Worm (Caenorhabditis elegans) whole organism, dauer: ENCODE data around the gene pde-12.

Experiments
- unc-62 ChIP-seq: sonication (generic microtip); optimal IDR thresholded peaks from 2 replicates; lab custom pipeline; 2017; ENCODE audit warnings: missing biosample characterization, missing genetic modification reagents, missing genetic modification characterization

The pde-12 gene

ce11 chrIII:10848858-10849257 is 4.0 kb upstream of the pde-12 start, which contains the start of the genes fbxb-85 and hex-3:
Gene fbxb-85 (minus strand): TSS chrIII:10848963.
Gene hex-3 (plus strand): TSS chrIII:10849222.
- no peak for TF ChIP-seq unc-62 (GFP tag; lab: Kevin White, UChicago)

DNA sequence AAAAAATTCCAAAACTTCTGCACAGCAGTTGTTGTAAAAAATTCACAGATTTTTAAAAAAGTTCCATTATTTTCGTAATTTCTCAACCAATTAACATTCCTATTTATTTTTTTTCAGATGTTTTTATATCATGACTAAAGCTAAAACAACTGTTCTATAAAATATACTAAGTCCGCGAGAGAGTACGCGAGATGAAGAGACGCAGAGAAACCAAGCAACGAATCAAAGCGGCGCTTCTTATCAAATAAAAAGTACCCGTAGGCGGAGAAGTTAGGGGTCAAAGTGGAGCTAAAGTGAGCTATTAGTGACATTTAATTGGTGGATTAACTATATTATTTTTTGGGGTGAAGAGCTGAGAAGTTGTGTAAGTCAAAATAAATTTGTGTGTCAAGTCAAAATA is 12.2 kb downstream of the pde-12 start, which contains the start of gene sbsp-1:
sbsp-1 (plus strand) TSS at position 301 of the 400 bp plus-strand sequence.
- TF ChIP-seq unc-62 (GFP tag; lab: Kevin White, UChicago), result no peak

- TF ChIP-seq unc-62 (GFP tag; lab: Kevin White, UChicago), result no peak
These were observed 13.3 kb downstream of the pde-12 start for ce11 chrIII:10831483-10831882.

- TF ChIP-seq unc-62 (GFP tag; lab: Kevin White, UChicago), result no peak
These were observed 19.7 kb downstream of the pde-12 start for ce11 chrIII:10825088-10825487.

DNA sequence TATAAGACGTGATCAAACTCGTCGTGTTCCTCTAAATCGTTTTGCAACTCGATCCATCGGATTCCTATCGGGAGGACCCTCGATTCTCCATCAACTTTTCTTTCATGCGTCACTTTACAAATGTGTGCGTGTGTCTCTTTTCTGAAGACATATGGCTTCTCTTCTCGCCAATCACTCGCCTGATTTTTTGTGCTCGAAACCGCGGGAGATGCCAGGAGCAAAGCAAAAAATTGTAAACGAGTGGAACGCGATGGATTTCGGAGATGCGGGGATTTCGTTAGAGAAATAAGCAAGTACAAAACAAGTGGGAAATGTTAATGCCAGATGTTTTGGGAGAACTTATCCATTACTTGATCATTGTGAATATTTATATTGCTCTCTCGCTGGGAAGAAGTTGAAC is 20.6 kb downstream of the pde-12 start:
- TF ChIP-seq unc-62 (GFP tag; lab: Kevin White, UChicago), result no peak

ce11 chrIII:10822494-10823113 is 22.2 kb downstream of the pde-12 start:
- no peak for TF ChIP-seq unc-62 (GFP tag; lab: Kevin White, UChicago)

- TF ChIP-seq unc-62 (GFP tag; lab: Kevin White, UChicago), result no peak
These were observed 24.1 kb downstream of the pde-12 start for ce11 chrIII:10820592-10821242.

DNA sequence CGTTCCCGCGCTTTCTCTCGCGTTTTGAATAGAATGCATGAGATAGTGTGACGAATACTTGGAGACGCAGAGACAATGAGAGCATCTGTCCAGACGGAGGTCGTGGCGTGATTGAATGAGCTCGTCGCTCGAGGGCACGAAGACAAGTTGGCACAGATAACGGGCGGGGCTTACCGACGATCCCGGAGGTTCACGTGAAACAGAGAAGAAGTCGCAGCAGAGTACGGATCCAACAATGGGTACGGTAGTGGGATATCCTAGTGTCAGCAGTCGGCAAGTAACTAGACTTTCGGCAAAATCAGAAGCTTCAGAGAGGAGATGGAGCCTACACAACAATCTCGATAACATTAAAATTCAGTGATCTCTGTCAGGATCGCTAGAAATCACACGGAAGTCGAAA is 25.0 kb downstream of the pde-12 start:
- no peak for TF ChIP-seq unc-62 (GFP tag; lab: Kevin White, UChicago)

- TF ChIP-seq unc-62 (GFP tag; lab: Kevin White, UChicago), result no peak
These were observed 25.6 kb downstream of the pde-12 start for ce11 chrIII:10819257-10819656.

DNA sequence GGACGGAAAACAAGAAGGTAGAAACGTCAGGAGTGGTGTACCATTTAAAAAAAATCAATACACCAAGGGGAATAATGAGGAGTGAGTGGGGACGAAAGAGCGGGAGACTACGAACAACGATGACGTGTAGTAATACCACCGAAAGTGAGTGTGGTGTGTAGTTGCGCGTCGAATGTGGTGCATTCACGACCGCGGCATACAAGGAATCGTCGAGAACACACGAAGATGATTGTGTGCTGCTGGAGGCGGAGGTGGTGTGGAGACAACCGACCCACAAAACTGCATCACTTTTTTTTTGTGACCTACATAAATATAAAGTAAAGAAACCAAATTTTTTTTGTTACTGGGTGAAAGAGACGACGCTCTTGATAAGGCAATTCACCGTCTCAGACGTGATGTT is 26.5 kb downstream of the pde-12 start:
- no peak for TF ChIP-seq unc-62 (GFP tag; lab: Kevin White, UChicago)

DNA sequence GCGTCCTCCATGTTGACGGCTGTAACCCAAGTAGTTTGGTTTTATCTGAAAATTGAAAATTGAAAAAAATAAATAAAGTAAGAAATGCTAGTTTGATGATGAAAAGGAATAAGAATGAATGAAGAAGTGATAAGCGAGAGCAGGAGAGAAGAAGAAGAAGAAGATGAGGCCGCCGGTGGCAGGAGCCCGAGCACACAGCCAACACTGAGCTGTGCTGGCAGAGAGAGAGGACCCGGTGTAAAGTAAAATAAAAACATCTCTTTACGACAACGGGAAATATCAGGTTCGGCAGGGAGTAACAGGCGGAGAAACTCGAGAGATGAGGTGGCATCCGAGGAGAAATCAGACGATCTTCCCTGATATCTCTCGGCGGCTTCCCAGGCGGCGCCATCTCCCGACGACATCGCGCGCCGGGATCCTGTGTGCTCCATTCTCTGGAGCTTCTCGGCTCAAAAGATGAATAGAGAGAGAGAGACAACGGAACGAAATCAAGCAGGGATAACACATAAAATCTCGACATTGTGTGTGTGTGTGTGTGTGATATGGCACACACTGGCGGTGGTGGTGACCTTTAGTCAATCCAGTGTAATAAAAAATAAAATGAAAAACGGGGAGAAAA is 27.9 kb downstream of the pde-12 start, which contains the start of gene sca-1:
sca-1 (minus strand) TSS at position 51 of the 619 bp plus-strand sequence.
- TF ChIP-seq unc-62 (GFP tag; lab: Kevin White, UChicago), result no peak

DNA sequence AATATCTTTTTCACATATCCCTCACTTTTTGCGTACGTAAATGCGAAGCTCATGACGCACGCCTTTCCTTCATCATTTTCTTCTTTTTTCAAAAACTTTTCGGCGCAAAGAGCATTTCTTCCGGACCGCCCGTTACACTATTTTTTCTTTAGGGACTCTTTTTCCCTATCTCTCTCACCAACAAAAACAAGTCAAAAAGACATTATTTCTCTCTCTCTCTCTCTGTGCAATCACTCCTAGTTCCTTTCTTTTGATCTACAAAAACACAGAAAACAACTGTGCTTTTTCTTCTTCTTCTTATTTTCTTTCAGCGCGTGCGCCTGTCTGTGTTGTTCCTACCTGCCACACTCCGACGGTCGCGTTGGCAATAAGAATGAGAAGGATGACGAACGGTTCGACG is 28.8 kb downstream of the pde-12 start:
- no peak for TF ChIP-seq unc-62 (GFP tag; lab: Kevin White, UChicago)

ce11 chrIII:10815199-10815598 is 29.6 kb downstream of the pde-12 start:
- no peak for TF ChIP-seq unc-62 (GFP tag; lab: Kevin White, UChicago)

DNA sequence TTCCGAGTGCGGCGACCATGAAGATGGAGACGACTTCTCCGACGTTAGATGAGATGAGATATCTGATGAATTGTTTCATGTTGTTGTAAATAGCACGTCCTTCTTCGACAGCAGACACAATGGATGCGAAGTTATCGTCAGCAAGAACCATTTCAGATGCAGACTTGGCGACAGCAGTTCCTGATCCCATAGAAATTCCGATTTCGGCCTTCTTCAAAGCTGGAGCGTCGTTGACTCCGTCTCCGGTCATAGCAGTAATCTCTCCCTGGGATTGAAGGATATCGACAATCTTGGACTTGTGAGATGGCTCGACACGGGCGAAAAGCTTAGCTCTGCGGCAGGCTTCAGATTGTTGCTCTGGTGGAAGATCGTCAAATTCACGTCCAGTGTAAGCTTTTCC is 30.9 kb downstream of the pde-12 start:
- TF ChIP-seq unc-62 (GFP tag; lab: Kevin White, UChicago), result no peak

ce11 chrIII:10812798-10813295 is 32.0 kb downstream of the pde-12 start:
- TF ChIP-seq unc-62 (GFP tag; lab: Kevin White, UChicago), result no peak
